Worm (Caenorhabditis elegans): ENCODE data around the gene Y37E11B.6.

DNA sequence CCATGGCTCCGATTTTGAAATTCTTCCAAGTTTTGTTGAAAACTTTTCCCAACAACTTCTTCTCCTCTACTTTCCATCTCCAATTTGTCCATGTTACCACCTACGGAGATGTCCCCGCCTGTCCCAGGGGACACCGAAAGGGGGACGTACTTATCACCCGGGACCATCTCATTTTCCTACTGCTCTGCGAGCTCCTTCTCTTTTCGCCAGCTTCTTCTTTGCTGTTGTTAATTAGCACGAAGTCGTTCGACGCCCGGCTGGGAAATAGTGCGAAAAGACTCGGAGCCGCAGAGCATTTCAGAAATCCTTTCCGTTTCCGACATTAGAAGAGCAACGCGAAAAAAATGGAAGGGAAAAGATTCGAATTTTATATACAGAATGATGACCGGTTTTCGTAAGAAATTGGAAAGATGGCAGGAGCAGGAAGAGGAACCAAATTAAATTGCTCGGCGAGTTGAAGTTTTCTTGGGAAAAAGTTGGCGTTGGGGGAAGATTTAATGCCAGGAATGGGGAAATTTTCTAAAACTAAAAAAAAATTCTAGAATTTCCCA is 22.8 kb upstream of the Y37E11B.6 start:
- TF ChIP-seq ets-7 (tag; optimal IDR thresholded peaks at IDR 0.05) (no peak), sea-1 (GFP tag; conservative IDR thresholded peaks at IDR 0.05) (no peak), ama-1 (optimal IDR thresholded peaks at IDR 0.05) (no peak), flt-1 (GFP tag; IDR thresholded peaks at IDR 0.05) (no peak)
